Fruit fly (Drosophila melanogaster): ENCODE results near the gene Fas1.

Gene Fas1

dm6 chr3R:16624750-16625549, at the start of gene Fas1:
Gene Fas1, plus strand, starts transcription at chr3R:16625238.
- TF ChIP-seq Myc (optimal IDR thresholded peaks at IDR 0.05): no peak

- TF ChIP-seq insv (optimal IDR thresholded peaks at IDR 0.05) (no peak), Sin3A (optimal IDR thresholded peaks at IDR 0.05) (no peak), psq (optimal IDR thresholded peaks at IDR 0.05) (no peak), Myc (optimal IDR thresholded peaks at IDR 0.05) (no peak), h (optimal IDR thresholded peaks at IDR 0.05) (no peak), ttk (optimal IDR thresholded peaks at IDR 0.05) (no peak)
These were observed 41.4 kb upstream of the Fas1 start, which contains the start of gene Scp2 for dm6 chr3R:16583605-16584004. Gene Scp2, minus strand, starts transcription at chr3R:16583663.

- no peak for TF ChIP-seq Sin3A (optimal IDR thresholded peaks at IDR 0.05)
- TF ChIP-seq ttk (optimal IDR thresholded peaks at IDR 0.05): no peak
- no peak for TF ChIP-seq h (optimal IDR thresholded peaks at IDR 0.05)
- no peak for TF ChIP-seq psq (optimal IDR thresholded peaks at IDR 0.05)
- TF ChIP-seq insv (optimal IDR thresholded peaks at IDR 0.05): no peak
- TF ChIP-seq Myc (optimal IDR thresholded peaks at IDR 0.05): no peak
These were observed 33.6 kb upstream of the Fas1 start for dm6 chr3R:16591407-16591806.

dm6 chr3R:16594056-16594858, 30.8 kb upstream of the Fas1 start, which contains the start of gene CG14892:
Gene CG14892, plus strand, starts transcription at chr3R:16594414.
- TF ChIP-seq psq (optimal IDR thresholded peaks at IDR 0.05) (no peak), h (optimal IDR thresholded peaks at IDR 0.05) (no peak), insv (optimal IDR thresholded peaks at IDR 0.05) (no peak), Sin3A (optimal IDR thresholded peaks at IDR 0.05) (no peak), ttk (optimal IDR thresholded peaks at IDR 0.05) (no peak), Myc (optimal IDR thresholded peaks at IDR 0.05) (no peak)

- no peak for TF ChIP-seq insv (optimal IDR thresholded peaks at IDR 0.05)
- TF ChIP-seq Myc (optimal IDR thresholded peaks at IDR 0.05): no peak
- no peak for TF ChIP-seq ttk (optimal IDR thresholded peaks at IDR 0.05)
- no peak for TF ChIP-seq Sin3A (optimal IDR thresholded peaks at IDR 0.05)
- no peak for TF ChIP-seq psq (optimal IDR thresholded peaks at IDR 0.05)
- TF ChIP-seq h (optimal IDR thresholded peaks at IDR 0.05): no peak
These were observed 30.1 kb upstream of the Fas1 start for dm6 chr3R:16594961-16595360.

dm6 chr3R:16599647-16600046, 25.4 kb upstream of the Fas1 start:
- TF ChIP-seq psq (optimal IDR thresholded peaks at IDR 0.05) (no peak), h (optimal IDR thresholded peaks at IDR 0.05) (no peak), Myc (optimal IDR thresholded peaks at IDR 0.05) (no peak), insv (optimal IDR thresholded peaks at IDR 0.05) (no peak), Sin3A (optimal IDR thresholded peaks at IDR 0.05) (no peak), ttk (optimal IDR thresholded peaks at IDR 0.05) (no peak)

dm6 chr3R:16600735-16601134, 24.3 kb upstream of the Fas1 start:
- TF ChIP-seq Sin3A (optimal IDR thresholded peaks at IDR 0.05): no peak
- no peak for TF ChIP-seq Myc (optimal IDR thresholded peaks at IDR 0.05)
- no peak for TF ChIP-seq insv (optimal IDR thresholded peaks at IDR 0.05)
- no peak for TF ChIP-seq h (optimal IDR thresholded peaks at IDR 0.05)
- no peak for TF ChIP-seq ttk (optimal IDR thresholded peaks at IDR 0.05)
- no peak for TF ChIP-seq psq (optimal IDR thresholded peaks at IDR 0.05)

- no peak for TF ChIP-seq insv (optimal IDR thresholded peaks at IDR 0.05)
These were observed 20.3 kb upstream of the Fas1 start, which contains the start of gene CG10345 for dm6 chr3R:16604715-16605114. Gene CG10345, minus strand, starts transcription at chr3R:16604861.

- TF ChIP-seq Sin3A (optimal IDR thresholded peaks at IDR 0.05) (no peak), Myc (optimal IDR thresholded peaks at IDR 0.05) (no peak), psq (optimal IDR thresholded peaks at IDR 0.05) (no peak), insv (optimal IDR thresholded peaks at IDR 0.05) (no peak), h (optimal IDR thresholded peaks at IDR 0.05) (no peak), ttk (optimal IDR thresholded peaks at IDR 0.05) (no peak)
These were observed 19.1 kb upstream of the Fas1 start for dm6 chr3R:16605929-16606328.

dm6 chr3R:16608920-16609319, 16.1 kb upstream of the Fas1 start, which contains the start of gene NPF:
Gene NPF, plus strand, starts transcription at chr3R:16609220.
- TF ChIP-seq Sin3A (optimal IDR thresholded peaks at IDR 0.05): no peak

dm6 chr3R:16611240-16611639, 13.8 kb upstream of the Fas1 start:
- TF ChIP-seq ttk (optimal IDR thresholded peaks at IDR 0.05): no peak
- TF ChIP-seq psq (optimal IDR thresholded peaks at IDR 0.05): no peak
- no peak for TF ChIP-seq insv (optimal IDR thresholded peaks at IDR 0.05)
- TF ChIP-seq Myc (optimal IDR thresholded peaks at IDR 0.05): no peak

dm6 chr3R:16613300-16613699, 11.7 kb upstream of the Fas1 start, which contains the start of gene CG12783:
Gene CG12783, minus strand, starts transcription at chr3R:16613400.
- TF ChIP-seq ttk (optimal IDR thresholded peaks at IDR 0.05): no peak
- TF ChIP-seq Myc (optimal IDR thresholded peaks at IDR 0.05): no peak
- TF ChIP-seq insv (optimal IDR thresholded peaks at IDR 0.05): no peak
- no peak for TF ChIP-seq h (optimal IDR thresholded peaks at IDR 0.05)
- TF ChIP-seq Sin3A (optimal IDR thresholded peaks at IDR 0.05): no peak
- TF ChIP-seq psq (optimal IDR thresholded peaks at IDR 0.05): no peak

- TF ChIP-seq insv (optimal IDR thresholded peaks at IDR 0.05) (no peak), Sin3A (optimal IDR thresholded peaks at IDR 0.05) (no peak), h (optimal IDR thresholded peaks at IDR 0.05) (no peak), Myc (optimal IDR thresholded peaks at IDR 0.05) (no peak), ttk (optimal IDR thresholded peaks at IDR 0.05) (no peak), psq (optimal IDR thresholded peaks at IDR 0.05) (no peak)
These were observed 10.8 kb upstream of the Fas1 start, which contains the start of gene CG10340 for dm6 chr3R:16614241-16614640. Gene CG10340, minus strand, starts transcription at chr3R:16614391.
